Fruit fly (Drosophila melanogaster) whole organism, embryonic: ENCODE results near the gene Stat92E.

Source experiments
- CG12071 ChIP-seq: fragments of 200-800 bp; sonication (Bioruptor generic); optimal IDR thresholded peaks from 3 replicates; lab custom pipeline; 2018; ENCODE audit warnings: missing biosample characterization, mild to moderate bottlenecking, missing genetic modification characterization
- CG12299 ChIP-seq: fragments of 200-800 bp; sonication (Bioruptor generic); optimal IDR thresholded peaks from 2 replicates; lab custom pipeline; 2018; ENCODE audit warnings: missing biosample characterization, mild to moderate bottlenecking, missing genetic modification characterization
- CG14965 ChIP-seq: fragments of 200-800 bp; sonication (Bioruptor generic); optimal IDR thresholded peaks from 2 replicates; lab custom pipeline; 2016; ENCODE audit warnings: missing biosample characterization, missing genetic modification characterization, borderline replicate concordance
- CG1647 ChIP-seq: fragments of 200-800 bp; sonication (Bioruptor generic); optimal IDR thresholded peaks from 3 replicates; lab custom pipeline; 2016; ENCODE audit warnings: missing biosample characterization, missing genetic modification characterization
- CG17829 ChIP-seq: fragments of 200-800 bp; optimal IDR thresholded peaks from 2 replicates; lab custom pipeline; 2019; ENCODE audit warnings: missing biosample characterization, mild to moderate bottlenecking, missing genetic modification characterization, moderate library complexity
- CG1792 ChIP-seq: fragments of 200-800 bp; sonication (Bioruptor generic); optimal IDR thresholded peaks from 2 replicates; lab custom pipeline; 2016; ENCODE audit warnings: missing biosample characterization, missing genetic modification characterization
- CG31441 ChIP-seq: fragments of 200-800 bp; sonication (Bioruptor generic); IDR thresholded peaks from 2 replicates; pipeline ENCODE4 v1.3.6; 2022; ENCODE audit warnings: missing biosample characterization, missing genetic modification characterization
- CG3726 ChIP-seq: fragments of 200-800 bp; sonication (Bioruptor generic); IDR thresholded peaks from 3 replicates; pipeline ENCODE4, ENCODE4 v1.3.6; 2022; ENCODE audit warnings: missing biosample characterization, missing genetic modification characterization
- CG7372 ChIP-seq: fragments of 200-800 bp; sonication (Bioruptor generic); IDR thresholded peaks from 2 replicates; pipeline ENCODE4 v1.3.6; 2022; ENCODE audit warnings: missing biosample characterization, missing genetic modification characterization
- CG7928 ChIP-seq: fragments of 200-800 bp; sonication (Bioruptor generic); optimal IDR thresholded peaks from 2 replicates; lab custom pipeline; 2017; ENCODE audit warnings: missing biosample characterization, mild to moderate bottlenecking, missing genetic modification characterization
- CG8388 ChIP-seq: fragments of 200-800 bp; sonication (Bioruptor generic); optimal IDR thresholded peaks from 2 replicates; lab custom pipeline; 2019; ENCODE audit warnings: missing biosample characterization, mild to moderate bottlenecking, missing genetic modification characterization, moderate library complexity
- CG9437 ChIP-seq: fragments of 200-800 bp; sonication (Bioruptor generic); optimal IDR thresholded peaks from 2 replicates; lab custom pipeline; 2018; ENCODE audit warnings: missing biosample characterization, mild to moderate bottlenecking, missing genetic modification characterization
- CG9876 ChIP-seq: fragments of 200-800 bp; sonication (Bioruptor generic); optimal IDR thresholded peaks from 2 replicates; lab custom pipeline; 2016; ENCODE audit warnings: missing biosample characterization, missing genetic modification characterization
- Camta ChIP-seq: fragments of 200-800 bp; sonication (Bioruptor generic); optimal IDR thresholded peaks from 2 replicates; lab custom pipeline; 2016; ENCODE audit warnings: missing biosample characterization, missing genetic modification characterization
- CrebB ChIP-seq: fragments of 200-800 bp; sonication (Bioruptor generic); optimal IDR thresholded peaks from 3 replicates; lab custom pipeline; 2018; ENCODE audit warnings: missing biosample characterization, mild to moderate bottlenecking, missing genetic modification characterization
- Dbx ChIP-seq: fragments of 200-800 bp; sonication (Bioruptor generic); IDR thresholded peaks from 3 replicates; pipeline ENCODE4 v1.3.6; 2022; ENCODE audit warnings: missing biosample characterization, missing genetic modification characterization
- E2f2 ChIP-seq: fragments of 200-800 bp; sonication (Bioruptor generic); IDR thresholded peaks from 2 replicates; pipeline ENCODE4 v1.3.6; 2022; ENCODE audit warnings: missing biosample characterization, missing genetic modification characterization
- Ets97D ChIP-seq: fragments of 200-800 bp; sonication (Bioruptor generic); optimal IDR thresholded peaks from 3 replicates; lab custom pipeline; 2016; ENCODE audit warnings: missing biosample characterization, missing genetic modification characterization
- GATAe ChIP-seq: fragments of 200-800 bp; sonication (Bioruptor generic); conservative IDR thresholded peaks from 2 replicates; pipeline ENCODE4 v1.3.6; 2022; ENCODE audit warnings: missing biosample characterization, missing genetic modification characterization
- Max ChIP-seq: fragments of 200-800 bp; sonication (Bioruptor generic); optimal IDR thresholded peaks from 2 replicates; lab custom pipeline; 2016; ENCODE audit warnings: missing biosample characterization, mild to moderate bottlenecking, missing genetic modification characterization
- Oli ChIP-seq: fragments of 200-800 bp; sonication (Bioruptor generic); optimal IDR thresholded peaks from 2 replicates; lab custom pipeline; 2018; ENCODE audit warnings: missing biosample characterization, mild to moderate bottlenecking, missing genetic modification characterization, moderate library complexity
- Spps ChIP-seq: fragments of 200-800 bp; sonication (Bioruptor generic); optimal IDR thresholded peaks from 2 replicates; lab custom pipeline; 2018; ENCODE audit warnings: missing biosample characterization, mild to moderate bottlenecking, missing genetic modification characterization
- Ssrp ChIP-seq: fragments of 200-800 bp; sonication (Bioruptor generic); optimal IDR thresholded peaks from 2 replicates; lab custom pipeline; 2018; ENCODE audit warnings: missing biosample characterization, mild to moderate bottlenecking, missing genetic modification characterization, moderate library complexity
- abd-A ChIP-seq: fragments of 200-800 bp; sonication (Bioruptor generic); optimal IDR thresholded peaks from 3 replicates; lab custom pipeline; 2019; ENCODE audit warnings: missing biosample characterization, mild to moderate bottlenecking, missing genetic modification characterization, moderate library complexity
- aop ChIP-seq: fragments of 200-800 bp; sonication (Bioruptor generic); IDR thresholded peaks from 2 replicates; pipeline ENCODE4 v1.3.6; 2022; ENCODE audit warnings: missing biosample characterization, missing genetic modification characterization
- ase ChIP-seq: fragments of 200-800 bp; sonication (Bioruptor generic); IDR thresholded peaks from 3 replicates; pipeline ENCODE4 v1.3.6; 2022; ENCODE audit warnings: missing biosample characterization, missing genetic modification characterization
- ash1 ChIP-seq: fragments of 200-800 bp; sonication (Bioruptor generic); optimal IDR thresholded peaks from 2 replicates; lab custom pipeline; 2018; ENCODE audit warnings: missing biosample characterization, mild to moderate bottlenecking, missing genetic modification characterization
- bsh ChIP-seq, 2 experiments: fragments of 200-800 bp; sonication (Bioruptor generic); optimal IDR thresholded peaks; 2 replicates each; lab custom pipeline; 2017 to 2018; ENCODE audit warnings: mild to moderate bottlenecking in 2 of 2, missing biosample characterization in 2 of 2, missing genetic modification characterization in 2 of 2, moderate library complexity in 1 of 2
- btn ChIP-seq: fragments of 200-800 bp; sonication (Bioruptor generic); optimal IDR thresholded peaks from 2 replicates; lab custom pipeline; 2016; ENCODE audit warnings: missing biosample characterization, missing genetic modification characterization
- chif ChIP-seq, 2 experiments: fragments of 200-800 bp; sonication (Bioruptor generic); optimal IDR thresholded peaks; 3 replicates each; lab custom pipeline; 2016; ENCODE audit warnings: missing biosample characterization in 2 of 2, missing genetic modification characterization in 2 of 2
- dan ChIP-seq: fragments of 200-800 bp; sonication (Bioruptor generic); IDR thresholded peaks from 2 replicates; pipeline ENCODE4 v1.3.6; 2022; ENCODE audit warnings: missing biosample characterization, missing genetic modification characterization
- dysf ChIP-seq: fragments of 200-800 bp; sonication (Bioruptor generic); IDR thresholded peaks from 3 replicates; pipeline ENCODE4 v1.3.6; 2022; ENCODE audit warnings: missing biosample characterization, missing genetic modification characterization
- ems ChIP-seq: fragments of 200-800 bp; sonication (Bioruptor generic); optimal IDR thresholded peaks from 3 replicates; lab custom pipeline; 2016; ENCODE audit warnings: missing biosample characterization, missing genetic modification characterization
- en ChIP-seq: fragments of 200-800 bp; sonication (Bioruptor generic); optimal IDR thresholded peaks from 2 replicates; lab custom pipeline; 2016; ENCODE audit warnings: missing biosample characterization, missing genetic modification characterization
- fd96Cb ChIP-seq: fragments of 200-800 bp; sonication (Bioruptor generic); optimal IDR thresholded peaks from 2 replicates; lab custom pipeline; 2018; ENCODE audit warnings: missing biosample characterization, mild to moderate bottlenecking, missing genetic modification characterization, moderate library complexity
- fu2 ChIP-seq: fragments of 200-800 bp; sonication (Bioruptor generic); optimal IDR thresholded peaks from 2 replicates; lab custom pipeline; 2016; ENCODE audit warnings: missing biosample characterization, missing genetic modification characterization
- gcm ChIP-seq: fragments of 200-800 bp; sonication (Bioruptor generic); optimal IDR thresholded peaks from 2 replicates; lab custom pipeline; 2019; ENCODE audit warnings: missing biosample characterization, mild to moderate bottlenecking, missing genetic modification characterization, moderate library complexity
- gsb ChIP-seq: fragments of 200-800 bp; sonication (Bioruptor generic); IDR thresholded peaks from 2 replicates; pipeline ENCODE4 v1.3.6; 2022; ENCODE audit warnings: missing biosample characterization, missing genetic modification characterization
- gt ChIP-seq: fragments of 200-800 bp; sonication (Bioruptor generic); IDR thresholded peaks from 2 replicates; pipeline ENCODE4 v1.3.6; 2022; ENCODE audit warnings: missing biosample characterization, missing genetic modification characterization
- klu ChIP-seq: fragments of 200-800 bp; sonication (Bioruptor generic); IDR thresholded peaks from 2 replicates; pipeline ENCODE4 v1.3.6; 2022; ENCODE audit warnings: missing biosample characterization, missing genetic modification characterization
- maf-S ChIP-seq: fragments of 200-800 bp; sonication (Bioruptor generic); optimal IDR thresholded peaks from 2 replicates; lab custom pipeline; 2016; ENCODE audit warnings: missing biosample characterization, missing genetic modification characterization
- mirr ChIP-seq: fragments of 200-800 bp; sonication (Bioruptor generic); optimal IDR thresholded peaks from 3 replicates; lab custom pipeline; 2018; ENCODE audit warnings: missing biosample characterization, mild to moderate bottlenecking, missing genetic modification characterization
- nmo ChIP-seq: fragments of 200-800 bp; sonication (Bioruptor generic); optimal IDR thresholded peaks from 2 replicates; lab custom pipeline; 2018; ENCODE audit warnings: missing biosample characterization, mild to moderate bottlenecking, missing genetic modification characterization, moderate library complexity
- otp ChIP-seq: fragments of 200-800 bp; sonication (Bioruptor generic); IDR thresholded peaks from 3 replicates; pipeline ENCODE4, ENCODE4 v1.3.6; 2022; ENCODE audit warnings: missing biosample characterization, missing genetic modification characterization
- pum ChIP-seq: fragments of 200-800 bp; sonication (Bioruptor generic); optimal IDR thresholded peaks from 2 replicates; lab custom pipeline; 2016; ENCODE audit warnings: missing biosample characterization, missing genetic modification characterization
- sens ChIP-seq: fragments of 200-800 bp; sonication (Bioruptor generic); peaks from one replicate; lab custom pipeline; 2016; ENCODE audit warnings: missing biosample characterization, missing genetic modification characterization
- sim ChIP-seq: fragments of 200-800 bp; sonication (Bioruptor generic); IDR thresholded peaks from 2 replicates; pipeline ENCODE4 v1.3.6; 2022; ENCODE audit warnings: missing biosample characterization, missing genetic modification characterization
- tup ChIP-seq: fragments of 200-800 bp; sonication (Bioruptor generic); optimal IDR thresholded peaks from 2 replicates; lab custom pipeline; 2016; ENCODE audit warnings: missing biosample characterization, mild to moderate bottlenecking, missing genetic modification characterization, moderate library complexity
- wdn ChIP-seq: fragments of 200-800 bp; sonication (Bioruptor generic); IDR thresholded peaks from 2 replicates; pipeline ENCODE4 v1.3.6; 2022; ENCODE audit warnings: missing biosample characterization, missing genetic modification characterization

Gene Stat92E

dm6 chr3R:20550632-20551486 lies 1.3 kb downstream of the Stat92E start (continued):
- TF ChIP-seq Spps (peak; percentile 79), CG7928 (GFP tag; lab: Kevin White, UChicago) (peak; percentile 49), Ssrp (tag; lab: Kevin White, UChicago) (no peak), Dbx (GFP tag; lab: Robert Waterston, UW) (peak; percentile 49; the same call in 2 of the 3 replicates), CrebB (tag; lab: Kevin White, UChicago) (peak; percentile 91), chif (GFP tag; optimal IDR thresholded peaks at IDR 0.05; lab: Kevin White, UChicago) (peak; percentile 39 to 58), wdn (GFP tag; lab: Robert Waterston, UW) (no peak), dysf (GFP tag; lab: Robert Waterston, UW) (no peak; the same call in 2 of the 3 replicates), aop (no peak), tup (peak; percentile 44), CG12299 (tag; lab: Kevin White, UChicago) (peak; percentile 86), Camta (GFP tag; lab: Kevin White, UChicago) (peak; percentile 31), abd-A (tag; lab: Kevin White, UChicago) (peak; percentile 69), CG31441 (no peak; the same call in 1 of the 2 replicates), Oli (tag; lab: Kevin White, UChicago) (no peak), gt (no peak), sens (peak; percentile 83), mirr (GFP tag; lab: Kevin White, UChicago) (peak; percentile 95), CG8388 (GFP tag; lab: Kevin White, UChicago) (peak; percentile 7), sim (GFP tag; lab: Robert Waterston, UW) (peak; percentile 63; the same call in 1 of the 2 replicates), dan (GFP tag; lab: Robert Waterston, UW) (no peak), otp (GFP tag; lab: Robert Waterston, UW) (peak; percentile 61; the same call in 2 of the 3 replicates), CG14965 (peak; percentile 66), ash1 (GFP tag; lab: Kevin White, UChicago) (peak; percentile 92), CG9437 (no peak), gcm (peak; percentile 81), ase (GFP tag; lab: Robert Waterston, UW) (0 out of 3 replicates have a peak, but pooled peaks have one; percentile 11), fu2 (GFP tag; lab: Kevin White, UChicago) (peak; percentile 17), maf-S (GFP tag; lab: Kevin White, UChicago) (peak; percentile 72), fd96Cb (no peak), pum (GFP tag; lab: Kevin White, UChicago) (no peak), E2f2 (GFP tag; lab: Robert Waterston, UW) (peak; percentile 65), CG1792 (peak; percentile 49), en (peak; percentile 3), ems (GFP tag; lab: Kevin White, UChicago) (peak; percentile 46), Ets97D (no peak), CG9876 (GFP tag; lab: Kevin White, UChicago) (peak; percentile 38), CG17829 (tag; lab: Kevin White, UChicago) (no peak), bsh (GFP tag; optimal IDR thresholded peaks at IDR 0.05; lab: Kevin White, UChicago) (peak; percentile 57 to 75), klu (no peak), GATAe (no peak), btn (GFP tag; lab: Kevin White, UChicago) (peak; percentile 49), CG3726 (GFP tag; lab: Robert Waterston, UW) (no peak; the same call in 2 of the 3 replicates), CG7372 (GFP tag; lab: Robert Waterston, UW) (no peak), CG1647 (GFP tag; lab: Kevin White, UChicago) (peak; percentile 23), nmo (GFP tag; lab: Kevin White, UChicago) (peak; percentile 15), gsb (peak; percentile 36; the same call in 1 of the 2 replicates), CG12071 (GFP tag; lab: Kevin White, UChicago) (peak; percentile 96), Max (GFP tag; lab: Kevin White, UChicago) (no peak)
